Fruit fly (Drosophila melanogaster): ENCODE measurements around the gene Zcchc7.
A peak's percentile ranks its signal among the peaks of the same experiment; 100 is the strongest.

Zcchc7 gene

DNA sequence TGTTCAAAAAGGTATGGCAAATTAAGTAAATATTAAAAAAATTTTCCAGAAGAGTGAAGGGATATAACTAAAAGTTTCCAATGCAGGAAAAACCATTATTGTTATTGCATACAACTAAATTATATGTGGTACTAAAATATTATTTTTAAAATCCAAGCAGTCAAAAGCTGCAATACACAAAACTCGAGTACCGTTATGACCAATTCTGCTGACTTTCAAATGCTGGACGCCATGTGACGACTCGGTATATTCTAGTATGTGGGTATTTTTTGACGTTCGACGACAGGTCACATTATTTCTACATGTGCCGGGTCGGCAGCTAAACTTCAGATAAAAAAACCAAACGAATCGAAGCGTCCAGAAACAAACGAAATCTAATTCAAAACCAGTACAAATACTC lies 37.0 kb upstream of the Zcchc7 start (continued):
- no peak for TF ChIP-seq Awh (GFP tag; IDR thresholded peaks at IDR 0.05)
- no peak for TF ChIP-seq CG4424 (GFP tag; optimal IDR thresholded peaks at IDR 0.05)
- TF ChIP-seq CG12744 (GFP tag; optimal IDR thresholded peaks at IDR 0.05): peak; percentile 11
- no peak for TF ChIP-seq CG9876 (GFP tag; optimal IDR thresholded peaks at IDR 0.05)
- TF ChIP-seq CG7357 (GFP tag; IDR thresholded peaks at IDR 0.05): no peak
- TF ChIP-seq CG11398 (GFP tag; optimal IDR thresholded peaks at IDR 0.05): no peak
- TF ChIP-seq lola (GFP tag; optimal IDR thresholded peaks at IDR 0.05): peak in 1 of 3 experiments; percentile 3
- TF ChIP-seq Optix (GFP tag; IDR thresholded peaks at IDR 0.05): no peak
- no peak for TF ChIP-seq CG31224 (GFP tag; IDR thresholded peaks at IDR 0.05)
- no peak for TF ChIP-seq CG12236 (GFP tag; optimal IDR thresholded peaks at IDR 0.05)
- no peak for TF ChIP-seq BtbVII (GFP tag; optimal IDR thresholded peaks at IDR 0.05)
- no peak for TF ChIP-seq fd3F (GFP tag; optimal IDR thresholded peaks at IDR 0.05)
- no peak for TF ChIP-seq MTF-1 (GFP tag; optimal IDR thresholded peaks at IDR 0.05; ENCODE audit: borderline replicate concordance)
- no peak for TF ChIP-seq CG10543 (GFP tag; optimal IDR thresholded peaks at IDR 0.05)
- peak; percentile 40 for TF ChIP-seq kay (GFP tag; optimal IDR thresholded peaks at IDR 0.05)
- no peak for TF ChIP-seq Dip2 (GFP tag; IDR thresholded peaks at IDR 0.05)
- no peak for TF ChIP-seq dmrt99B (tag; optimal IDR thresholded peaks at IDR 0.05)
- peak; percentile 25 for TF ChIP-seq CG17829 (tag; optimal IDR thresholded peaks at IDR 0.05)
- no peak for TF ChIP-seq luna (GFP tag; optimal IDR thresholded peaks at IDR 0.05)
- TF ChIP-seq Neu2 (GFP tag; optimal IDR thresholded peaks at IDR 0.05; ENCODE audit: borderline replicate concordance): no peak
- no peak for TF ChIP-seq klu (GFP tag; IDR thresholded peaks at IDR 0.05)
- TF ChIP-seq bcd (GFP tag; optimal IDR thresholded peaks at IDR 0.05): no peak
- no peak for TF ChIP-seq CG6683 (GFP tag; optimal IDR thresholded peaks at IDR 0.05)
- peak; percentile 32 for TF ChIP-seq zen (tag; optimal IDR thresholded peaks at IDR 0.05)
- no peak for TF ChIP-seq emc (GFP tag; optimal IDR thresholded peaks at IDR 0.05)
- TF ChIP-seq CG10654 (GFP tag; optimal IDR thresholded peaks at IDR 0.05): no peak
- TF ChIP-seq CG6854 (GFP tag; optimal IDR thresholded peaks at IDR 0.05): no peak
- peak; percentile 43 for TF ChIP-seq sug (tag; optimal IDR thresholded peaks at IDR 0.05)
- TF ChIP-seq bsh (GFP tag; optimal IDR thresholded peaks at IDR 0.05): no peak
- TF ChIP-seq tx (GFP tag; optimal IDR thresholded peaks at IDR 0.05): no peak
- TF ChIP-seq pros (GFP tag; optimal IDR thresholded peaks at IDR 0.05): no peak
- no peak for TF ChIP-seq Doc3 (GFP tag; IDR thresholded peaks at IDR 0.05; ENCODE audit: partially characterized antibody)
- no peak for TF ChIP-seq CG14050 (GFP tag; IDR thresholded peaks at IDR 0.05)
- peak; percentile 63 for TF ChIP-seq gro (GFP tag; optimal IDR thresholded peaks at IDR 0.05)
- TF ChIP-seq br (optimal IDR thresholded peaks at IDR 0.05): no peak
- TF ChIP-seq stwl (tag; optimal IDR thresholded peaks at IDR 0.05): peak; percentile 97
- peak; percentile 78; the same call in 1 of the 3 replicates for TF ChIP-seq CG34422 (GFP tag; IDR thresholded peaks at IDR 0.05)
- no peak for TF ChIP-seq Gsc (GFP tag; IDR thresholded peaks at IDR 0.05)
- no peak for TF ChIP-seq unc-4 (GFP tag; IDR thresholded peaks at IDR 0.05; ENCODE audit: partially characterized antibody)
- no peak for TF ChIP-seq CG12942 (GFP tag; optimal IDR thresholded peaks at IDR 0.05)
- TF ChIP-seq wek (GFP tag; optimal IDR thresholded peaks at IDR 0.05): no peak
- TF ChIP-seq so (GFP tag; IDR thresholded peaks at IDR 0.05): no peak
- TF ChIP-seq CG18599 (GFP tag; optimal IDR thresholded peaks at IDR 0.05): no peak
- no peak for TF ChIP-seq Dfd (GFP tag; optimal IDR thresholded peaks at IDR 0.05)
- no peak for TF ChIP-seq CG10366 (GFP tag; IDR thresholded peaks at IDR 0.05)
- no peak for TF ChIP-seq ci (GFP tag; IDR thresholded peaks at IDR 0.05)
- TF ChIP-seq scrt (GFP tag; optimal IDR thresholded peaks at IDR 0.05): no peak
- no peak for TF ChIP-seq sr (GFP tag; IDR thresholded peaks at IDR 0.05)
- no peak for TF ChIP-seq Hand (GFP tag; optimal IDR thresholded peaks at IDR 0.05)
- TF ChIP-seq ac (GFP tag; optimal IDR thresholded peaks at IDR 0.05): no peak
- TF ChIP-seq pho (GFP tag; optimal IDR thresholded peaks at IDR 0.05): peak; percentile 25
- TF ChIP-seq NK7.1 (GFP tag; optimal IDR thresholded peaks at IDR 0.05): no peak

All from whole organism, embryonic.